Worm (Caenorhabditis elegans): ENCODE results near the gene prdx-3.

prdx-3 gene

DNA sequence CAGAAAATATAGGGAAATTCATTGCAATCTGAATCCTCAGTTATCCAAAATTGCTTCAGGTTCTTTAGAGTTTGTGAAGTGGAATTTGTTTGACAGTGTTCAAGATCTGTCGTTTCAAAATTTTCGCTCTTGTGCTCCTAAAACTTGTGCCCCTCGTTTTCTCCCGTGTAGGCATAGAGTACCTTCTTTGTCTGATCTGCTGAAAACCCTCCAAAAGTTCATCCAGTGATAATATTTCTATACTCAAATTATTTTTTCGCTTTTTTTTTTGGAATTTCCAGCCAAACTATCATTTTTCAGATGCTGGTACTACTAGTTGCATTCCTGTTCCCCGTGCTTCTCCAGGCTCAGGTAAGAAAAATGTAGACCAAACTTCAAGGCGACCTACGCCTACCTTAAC, 12.7 kb upstream of the prdx-3 start, which contains the start of gene R07E5.4:
Gene R07E5.4, plus strand, starts transcription at position 301 of the 400 bp plus-strand sequence.
- no peak for TF ChIP-seq crh-2 (tag; optimal IDR thresholded peaks at IDR 0.05)
- no peak for TF ChIP-seq nhr-11 (tag; optimal IDR thresholded peaks at IDR 0.05)
- no peak for TF ChIP-seq nhr-10 (tag; optimal IDR thresholded peaks at IDR 0.05)
- no peak for TF ChIP-seq mbf-1 (tag; optimal IDR thresholded peaks at IDR 0.05)
- no peak for TF ChIP-seq ztf-4 (tag; optimal IDR thresholded peaks at IDR 0.05)
- TF ChIP-seq mdl-1 (tag; optimal IDR thresholded peaks at IDR 0.05) = no peak

DNA sequence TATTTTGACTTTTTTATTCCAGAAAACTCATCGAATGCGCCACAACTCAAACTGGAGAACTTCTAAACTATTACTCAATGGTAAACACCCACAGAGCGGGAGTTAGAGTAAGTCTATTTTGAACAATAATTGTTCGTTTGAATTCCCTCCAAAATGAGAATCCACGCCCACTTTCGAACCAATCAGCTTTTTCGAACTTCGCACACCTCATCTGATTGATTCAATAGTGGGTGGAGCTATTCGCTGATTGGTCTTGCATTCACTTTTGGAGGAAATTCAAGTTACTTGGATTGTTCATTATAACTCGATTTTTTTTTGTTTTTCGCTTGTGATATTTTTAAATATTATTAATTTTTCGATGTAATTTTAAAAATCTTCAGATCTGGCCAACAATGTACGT, 11.4 kb upstream of the prdx-3 start:
- no peak for TF ChIP-seq alr-1 (tag; optimal IDR thresholded peaks at IDR 0.05)

DNA sequence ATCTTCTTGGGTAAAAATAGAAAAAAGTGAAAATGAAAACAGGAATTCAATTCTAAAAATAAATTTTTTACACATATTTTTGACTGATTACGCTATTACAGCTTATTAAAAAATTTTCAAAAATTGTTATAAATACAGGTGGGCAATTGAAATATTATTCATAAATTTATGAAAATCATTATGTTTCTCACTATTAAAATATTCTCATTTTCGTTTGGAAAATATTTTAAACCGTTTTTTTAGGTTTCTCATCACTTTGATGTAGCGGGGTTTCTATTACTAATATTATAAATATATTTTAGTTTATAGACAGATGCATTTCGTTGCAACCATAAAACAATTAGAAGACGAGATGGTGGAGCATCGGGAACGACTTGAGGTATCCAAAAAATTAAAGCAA, 10.1 kb upstream of the prdx-3 start, which contains the start of gene R07E5.5:
Gene R07E5.5, plus strand, starts transcription at position 301 of the 400 bp plus-strand sequence.
- TF ChIP-seq sma-9 (GFP tag; optimal IDR thresholded peaks at IDR 0.05) (no peak), sma-9 (tag; optimal IDR thresholded peaks at IDR 0.05) (no peak), snpc-4 (tag; optimal IDR thresholded peaks at IDR 0.05) (no peak), nhr-6 (tag; optimal IDR thresholded peaks at IDR 0.05) (no peak), nhr-12 (tag; optimal IDR thresholded peaks at IDR 0.05) (no peak), nhr-23 (tag; optimal IDR thresholded peaks at IDR 0.05) (no peak), lin-13 (GFP tag; optimal IDR thresholded peaks at IDR 0.05) (no peak), ceh-82 (tag; optimal IDR thresholded peaks at IDR 0.05) (no peak), lsy-2 (tag; optimal IDR thresholded peaks at IDR 0.05) (no peak), unc-62 (GFP tag; optimal IDR thresholded peaks at IDR 0.05) (no peak), skn-1 (tag; optimal IDR thresholded peaks at IDR 0.05) (no peak), nhr-25 (tag; optimal IDR thresholded peaks at IDR 0.05) (no peak), fos-1 (tag; optimal IDR thresholded peaks at IDR 0.05) (no peak)

- TF ChIP-seq peb-1 (tag; optimal IDR thresholded peaks at IDR 0.05) (no peak), ztf-4 (tag; optimal IDR thresholded peaks at IDR 0.05) (no peak), nhr-77 (tag; optimal IDR thresholded peaks at IDR 0.05) (no peak), aly-2 (tag; optimal IDR thresholded peaks at IDR 0.05) (no peak), nhr-129 (tag; optimal IDR thresholded peaks at IDR 0.05) (no peak), C34F6.9 (tag; optimal IDR thresholded peaks at IDR 0.05) (no peak), skn-1 (tag; optimal IDR thresholded peaks at IDR 0.05) (no peak), ceh-16 (tag; optimal IDR thresholded peaks at IDR 0.05) (no peak), ZK546.5 (tag; optimal IDR thresholded peaks at IDR 0.05) (no peak), unc-39 (tag; optimal IDR thresholded peaks at IDR 0.05) (no peak), mdl-1 (tag; optimal IDR thresholded peaks at IDR 0.05) (no peak), snpc-4 (tag; optimal IDR thresholded peaks at IDR 0.05) (no peak), zag-1 (tag; optimal IDR thresholded peaks at IDR 0.05) (no peak), nhr-6 (tag; optimal IDR thresholded peaks at IDR 0.05) (no peak), nhr-11 (tag; optimal IDR thresholded peaks at IDR 0.05) (no peak), lin-13 (GFP tag; optimal IDR thresholded peaks at IDR 0.05) (no peak), R02D3.7 (tag; optimal IDR thresholded peaks at IDR 0.05) (no peak), nhr-10 (tag; optimal IDR thresholded peaks at IDR 0.05) (no peak), nhr-237 (tag; optimal IDR thresholded peaks at IDR 0.05) (no peak), ztf-11 (tag; optimal IDR thresholded peaks at IDR 0.05) (no peak)
These were observed 8.8 kb upstream of the prdx-3 start, which contains the start of gene R07E5.6 for ce11 chrIII:4398463-4398862. Gene R07E5.6, plus strand, starts transcription at chrIII:4398763.

ce11 chrIII:4401142-4401541, 6.1 kb upstream of the prdx-3 start, which contains the start of gene R07E5.15:
Gene R07E5.15, plus strand, starts transcription at chrIII:4401442.
- TF ChIP-seq sma-3 (GFP tag; optimal IDR thresholded peaks at IDR 0.05) = no peak
- TF ChIP-seq fos-1 (tag; optimal IDR thresholded peaks at IDR 0.05) = no peak
- no peak for TF ChIP-seq nhr-10 (tag; optimal IDR thresholded peaks at IDR 0.05)
- TF ChIP-seq nhr-23 (tag; optimal IDR thresholded peaks at IDR 0.05) = no peak
- TF ChIP-seq unc-55 (GFP tag; optimal IDR thresholded peaks at IDR 0.05) = no peak
- TF ChIP-seq mbf-1 (tag; optimal IDR thresholded peaks at IDR 0.05) = no peak
- no peak for TF ChIP-seq lsy-2 (tag; optimal IDR thresholded peaks at IDR 0.05)
- TF ChIP-seq lin-11 (tag; optimal IDR thresholded peaks at IDR 0.05) = no peak
- no peak for TF ChIP-seq peb-1 (tag; optimal IDR thresholded peaks at IDR 0.05)
- TF ChIP-seq ama-1 (optimal IDR thresholded peaks at IDR 0.05) = no peak
- TF ChIP-seq sem-4 (tag; optimal IDR thresholded peaks at IDR 0.05) = no peak

Measured in whole organism, L2 larva.